Fruit fly (Drosophila melanogaster) whole organism, adult: Measurements from ENCODE around the gene COX7AL2.

Source experiments
- CG11617 ChIP-seq: fragments of 200-800 bp; sonication (Bioruptor generic); optimal IDR thresholded peaks from 2 replicates; lab custom pipeline; 2017; ENCODE audit warnings: mild to moderate bottlenecking, missing biosample characterization, missing genetic modification reagents, missing genetic modification characterization
- CG14711 ChIP-seq: fragments of 200-800 bp; sonication (Bioruptor generic); optimal IDR thresholded peaks from 2 replicates; lab custom pipeline; 2018; ENCODE audit warnings: missing biosample characterization, mild to moderate bottlenecking, missing genetic modification characterization, moderate library complexity
- CG1620 ChIP-seq: fragments of 200-800 bp; sonication (Bioruptor generic); optimal IDR thresholded peaks from 2 replicates; lab custom pipeline; 2016; ENCODE audit warnings: missing biosample characterization, missing genetic modification characterization
- CG33017 ChIP-seq: fragments of 200-800 bp; sonication (Bioruptor generic); optimal IDR thresholded peaks from 2 replicates; lab custom pipeline; 2018; ENCODE audit warnings: missing biosample characterization, mild to moderate bottlenecking, missing genetic modification characterization, moderate library complexity
- CG5204 ChIP-seq: fragments of 200-800 bp; sonication (Bioruptor generic); optimal IDR thresholded peaks from 2 replicates; lab custom pipeline; 2016; ENCODE audit warnings: missing biosample characterization, missing genetic modification characterization
- CG7101 ChIP-seq: fragments of 200-800 bp; sonication (Bioruptor generic); optimal IDR thresholded peaks from 2 replicates; lab custom pipeline; 2018; ENCODE audit warnings: missing biosample characterization, mild to moderate bottlenecking, missing genetic modification characterization, moderate library complexity
- Clk ChIP-seq: fragments of 200-800 bp; sonication (Bioruptor generic); optimal IDR thresholded peaks from 2 replicates; lab custom pipeline; 2017; ENCODE audit warnings: missing biosample characterization, missing genetic modification characterization
- Crg-1 ChIP-seq: fragments of 200-800 bp; sonication (Bioruptor generic); optimal IDR thresholded peaks from 2 replicates; lab custom pipeline; 2016; ENCODE audit warnings: missing biosample characterization, missing genetic modification characterization
- Hr96 ChIP-seq: fragments of 200-800 bp; sonication (Bioruptor generic); optimal IDR thresholded peaks from 2 replicates; lab custom pipeline; 2016; ENCODE audit warnings: missing biosample characterization, missing genetic modification characterization
- bab1 ChIP-seq: fragments of 200-800 bp; sonication (Bioruptor generic); optimal IDR thresholded peaks from 3 replicates; lab custom pipeline; 2019; ENCODE audit warnings: missing biosample characterization, mild to moderate bottlenecking, missing genetic modification characterization, moderate library complexity
- cnc ChIP-seq, 2 experiments: fragments of >200 bp; optimal IDR thresholded peaks; 2 replicates each; lab custom pipeline; 2017
- kay ChIP-seq: fragments of 200-800 bp; sonication (Bioruptor generic); peaks from one replicate; lab custom pipeline; 2016; ENCODE audit warnings: missing biosample characterization, missing genetic modification characterization, borderline replicate concordance
- ovo ChIP-seq: fragments of 200-800 bp; sonication (Bioruptor generic); optimal IDR thresholded peaks from 2 replicates; lab custom pipeline; 2016; ENCODE audit warnings: missing biosample characterization, missing genetic modification characterization
- pad ChIP-seq: fragments of 200-800 bp; sonication (Bioruptor generic); optimal IDR thresholded peaks from 3 replicates; lab custom pipeline; 2017; ENCODE audit warnings: missing biosample characterization, missing genetic modification characterization, mild to moderate bottlenecking, moderate library complexity, missing genetic modification reagents

- TF ChIP-seq CG14711 (tag; lab: Kevin White, UChicago) (no peak), pad (GFP tag; lab: Kevin White, UChicago) (no peak), ovo (GFP tag; lab: Kevin White, UChicago) (no peak), Hr96 (GFP tag; lab: Kevin White, UChicago) (no peak), CG7101 (no peak), Crg-1 (no peak), Clk (GFP tag; lab: Kevin White, UChicago) (no peak), CG5204 (GFP tag; lab: Kevin White, UChicago) (no peak), kay (no peak), CG11617 (GFP tag; lab: Kevin White, UChicago) (no peak), bab1 (GFP tag; lab: Kevin White, UChicago) (no peak), CG1620 (GFP tag; lab: Kevin White, UChicago) (no peak), CG33017 (tag; lab: Kevin White, UChicago) (no peak), cnc (optimal IDR thresholded peaks at IDR 0.05; lab: Kevin White, UChicago) (no peak)
These were observed 29.4 kb downstream of the COX7AL2 start for dm6 chr2L:2168184-2168893.
